Worm (Caenorhabditis elegans): ENCODE data around the gene T27E4.1.

DNA sequence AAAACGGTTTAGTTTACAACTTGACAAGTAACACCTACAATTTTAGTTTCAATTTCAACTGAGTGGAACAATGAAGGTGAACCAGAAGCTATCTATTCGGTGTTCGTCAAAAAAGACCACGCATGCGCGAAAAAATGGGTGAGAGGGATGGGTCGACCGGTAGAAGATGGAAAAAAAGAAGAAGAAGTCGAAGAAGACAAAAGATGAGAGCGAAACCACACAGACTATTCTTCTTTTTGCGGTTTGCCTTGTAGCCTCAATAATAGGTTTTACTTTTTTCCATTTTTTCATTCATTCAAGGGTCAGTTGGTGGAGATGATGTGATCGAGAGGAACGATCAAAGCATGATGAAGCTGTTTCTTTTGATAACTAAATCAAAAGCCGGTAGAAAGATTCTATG lies 9.8 kb upstream of the T27E4.1 start:
- no peak for TF ChIP-seq crh-2 (tag; optimal IDR thresholded peaks at IDR 0.05)
- TF ChIP-seq dmd-4 (tag; optimal IDR thresholded peaks at IDR 0.05): no peak
- no peak for TF ChIP-seq nhr-10 (tag; optimal IDR thresholded peaks at IDR 0.05)

All from whole organism, L2 larva.